Worm (Caenorhabditis elegans): ENCODE measurements around the gene T22G5.3.

DNA sequence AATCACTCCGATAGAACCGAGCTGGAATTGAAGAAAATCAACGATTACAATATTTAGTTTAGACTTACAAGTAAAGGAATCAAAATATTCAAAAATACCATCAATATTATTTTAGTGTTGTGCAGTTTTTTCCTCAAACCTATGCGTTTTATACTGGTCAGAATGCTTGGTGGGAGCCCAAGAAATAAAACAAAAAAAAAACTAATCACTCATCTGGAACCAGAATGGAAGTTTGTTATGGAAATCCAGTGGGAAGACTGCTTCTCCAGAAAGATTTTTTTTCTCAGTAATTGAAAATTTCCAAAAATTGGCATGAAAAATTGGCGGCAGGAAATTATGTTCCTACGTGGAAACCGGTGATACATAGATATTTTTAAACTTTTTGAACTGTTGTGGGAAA lies 24.3 kb upstream of the T22G5.3 start, which contains the start of gene srx-134:
- TF ChIP-seq snpc-4 (GFP tag; optimal IDR thresholded peaks at IDR 0.05), result no peak
- TF ChIP-seq snpc-4 (tag; optimal IDR thresholded peaks at IDR 0.05), result no peak
- TF ChIP-seq Y53G8AR.9 (GFP tag; conservative IDR thresholded peaks at IDR 0.05), result no peak

Data from whole organism, young adult.